Worm (Caenorhabditis elegans) whole organism, L4 larva: ENCODE results near the gene C39F7.1.

Source experiments
- F49E8.2 ChIP-seq: sonication (generic microtip); optimal IDR thresholded peaks from 2 replicates; lab custom pipeline; 2016; ENCODE audit warnings: missing compliant biosample characterization, mild to moderate bottlenecking, missing genetic modification characterization, borderline replicate concordance
- T20F7.1 ChIP-seq: fragments of 200-800 bp; sonication (Bioruptor generic); optimal IDR thresholded peaks from 2 replicates; lab custom pipeline; 2018; ENCODE audit warnings: mild to moderate bottlenecking, missing genetic modification characterization, missing compliant biosample characterization
- ces-1 ChIP-seq: fragments of 150-350 bp; sonication (generic microtip); optimal IDR thresholded peaks from 4 replicates; lab custom pipeline; 2014; ENCODE audit warnings: missing biosample characterization, missing genetic modification reagents, missing genetic modification characterization
- snpc-4 ChIP-seq: fragments of 150-350 bp; optimal IDR thresholded peaks from 2 replicates; lab custom pipeline; 2014; ENCODE audit warnings: missing biosample characterization, missing genetic modification characterization
- vab-7 ChIP-seq: fragments of 200-800 bp; sonication (Bioruptor generic); IDR thresholded peaks from 2 replicates; pipeline ENCODE4 v1.3.6; 2022; ENCODE audit warnings: missing genetic modification reagents, missing genetic modification characterization, missing compliant biosample characterization
- zip-2 ChIP-seq: fragments of 150-350 bp; optimal IDR thresholded peaks from 2 replicates; lab custom pipeline; 2014; ENCODE audit warnings: missing biosample characterization, missing genetic modification characterization
- ztf-11 ChIP-seq: fragments of 150-350 bp; optimal IDR thresholded peaks from 2 replicates; lab custom pipeline; 2014; ENCODE audit warnings: missing biosample characterization, missing genetic modification characterization

DNA sequence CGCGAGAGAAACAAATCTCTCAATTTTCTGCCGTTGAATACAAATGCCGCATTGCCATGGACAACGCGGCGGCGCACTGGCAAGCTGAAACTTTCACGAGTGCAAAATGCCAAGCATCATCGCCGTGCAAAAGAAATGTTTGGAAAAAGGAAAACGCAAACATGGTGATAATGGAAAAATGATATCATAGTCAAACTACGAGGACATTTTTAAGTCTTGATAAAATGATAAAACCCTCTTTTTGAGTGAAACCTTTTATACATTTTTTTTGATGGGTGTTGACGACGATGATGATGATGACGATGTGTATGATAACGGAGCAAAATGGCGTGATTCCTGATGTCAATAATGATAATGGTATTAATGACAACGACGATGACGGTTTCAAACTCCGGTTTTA is 27.1 kb downstream of the C39F7.1 start:
- TF ChIP-seq ztf-11 (no peak), snpc-4 (tag; lab: Kevin White, UChicago) (no peak), F49E8.2 (tag; lab: Kevin White, UChicago) (no peak), vab-7 (GFP tag; lab: Robert Waterston, UW) (no peak), T20F7.1 (GFP tag; lab: Kevin White, UChicago) (no peak), ces-1 (no peak), zip-2 (no peak)
